Worm (Caenorhabditis elegans) whole organism, L4 larva: Measurements from ENCODE around the gene daz-1.

Experiments used
- R02D3.7 ChIP-seq: fragments of 150-350 bp; sonication (generic microtip); optimal IDR thresholded peaks from 3 replicates; lab custom pipeline; 2014; ENCODE audit warnings: missing biosample characterization, missing genetic modification characterization
- T20F7.1 ChIP-seq: fragments of 200-800 bp; sonication (Bioruptor generic); optimal IDR thresholded peaks from 2 replicates; lab custom pipeline; 2018; ENCODE audit warnings: mild to moderate bottlenecking, missing genetic modification characterization, missing compliant biosample characterization
- T26A8.4 ChIP-seq: fragments of 200-800 bp; sonication (Bioruptor generic); IDR thresholded peaks from 2 replicates; pipeline ENCODE4 v1.3.6; 2022; ENCODE audit warnings: missing genetic modification characterization, missing compliant biosample characterization
- Y48G9A.11 ChIP-seq: fragments of 200-800 bp; sonication (Bioruptor generic); IDR thresholded peaks from 2 replicates; pipeline ENCODE4 v1.3.6; 2022; ENCODE audit warnings: missing genetic modification reagents, missing genetic modification characterization, missing compliant biosample characterization
- Y5F2A.4 ChIP-seq: fragments of 200-800 bp; sonication (Bioruptor generic); optimal IDR thresholded peaks from 2 replicates; lab custom pipeline; 2018; ENCODE audit warnings: mild to moderate bottlenecking, missing genetic modification characterization, missing compliant biosample characterization
- ZK337.2 ChIP-seq: fragments of 200-800 bp; sonication (Bioruptor generic); IDR thresholded peaks from 2 replicates; pipeline ENCODE4 v1.3.6; 2022; ENCODE audit warnings: missing genetic modification reagents, missing genetic modification characterization, missing compliant biosample characterization
- ZK546.5 ChIP-seq, 2 experiments: sonication (generic microtip); optimal IDR thresholded peaks; 2 replicates each; lab custom pipeline; 2017; ENCODE audit warnings: missing biosample characterization in 2 of 2, missing genetic modification characterization in 2 of 2
- aha-1 ChIP-seq: fragments of 150-350 bp; peaks from one replicate; lab custom pipeline; 2014; ENCODE audit warnings: missing biosample characterization, missing genetic modification characterization
- aly-2 ChIP-seq: sonication (generic microtip); optimal IDR thresholded peaks from 2 replicates; lab custom pipeline; 2018; ENCODE audit warnings: missing biosample characterization, missing genetic modification characterization
- attf-4 ChIP-seq: sonication (generic microtip); optimal IDR thresholded peaks from 3 replicates; lab custom pipeline; 2017; ENCODE audit warnings: missing biosample characterization, missing genetic modification characterization
- ceh-20 ChIP-seq: fragments of 200-800 bp; sonication (Bioruptor generic); IDR thresholded peaks from 2 replicates; pipeline ENCODE4 v1.3.6; 2022; ENCODE audit warnings: missing genetic modification reagents, missing genetic modification characterization, missing compliant biosample characterization
- ceh-28 ChIP-seq: fragments of 150-350 bp; optimal IDR thresholded peaks from 2 replicates; lab custom pipeline; 2014; ENCODE audit warnings: missing biosample characterization, missing genetic modification reagents, missing genetic modification characterization
- ceh-32 ChIP-seq: sonication (generic microtip); optimal IDR thresholded peaks from 2 replicates; lab custom pipeline; 2016; ENCODE audit warnings: mild to moderate bottlenecking, missing genetic modification characterization, missing compliant biosample characterization; ENCODE audit not compliant: poor library complexity
- ceh-44 ChIP-seq: fragments of 200-800 bp; sonication (Bioruptor generic); IDR thresholded peaks from 2 replicates; pipeline ENCODE4 v1.3.6; 2022; ENCODE audit warnings: missing genetic modification reagents, missing genetic modification characterization, missing compliant biosample characterization
- ceh-62 ChIP-seq: sonication (generic microtip); optimal IDR thresholded peaks from 2 replicates; lab custom pipeline; 2017; ENCODE audit warnings: missing biosample characterization, missing genetic modification characterization
- ces-1 ChIP-seq: fragments of 150-350 bp; sonication (generic microtip); optimal IDR thresholded peaks from 4 replicates; lab custom pipeline; 2014; ENCODE audit warnings: missing biosample characterization, missing genetic modification reagents, missing genetic modification characterization
- ctbp-1 ChIP-seq: fragments of 200-800 bp; sonication (Bioruptor generic); IDR thresholded peaks from 2 replicates; pipeline ENCODE4 v1.3.6; 2022; ENCODE audit warnings: missing genetic modification reagents, missing genetic modification characterization, missing compliant biosample characterization
- daf-12 ChIP-seq: fragments of 150-350 bp; optimal IDR thresholded peaks from 2 replicates; lab custom pipeline; 2014; ENCODE audit warnings: missing biosample characterization, missing genetic modification reagents, missing genetic modification characterization
- daf-19 ChIP-seq: fragments of 200-800 bp; sonication (Bioruptor generic); conservative IDR thresholded peaks from 2 replicates; pipeline ENCODE4 v1.3.6; 2022; ENCODE audit warnings: missing genetic modification characterization, missing compliant biosample characterization
- dmd-8 ChIP-seq: fragments of 200-800 bp; sonication (Bioruptor generic); IDR thresholded peaks from 2 replicates; pipeline ENCODE4 v1.3.6; 2022; ENCODE audit warnings: missing genetic modification characterization, missing compliant biosample characterization
- dmd-9 ChIP-seq: fragments of 200-800 bp; sonication (Bioruptor generic); IDR thresholded peaks from 2 replicates; pipeline ENCODE4 v1.3.6; 2022; ENCODE audit warnings: missing genetic modification reagents, missing genetic modification characterization, missing compliant biosample characterization
- dpl-1 ChIP-seq: fragments of 150-350 bp; optimal IDR thresholded peaks from 2 replicates; lab custom pipeline; 2014; ENCODE audit warnings: missing biosample characterization, missing genetic modification reagents, missing genetic modification characterization
- dve-1 ChIP-seq: sonication (generic microtip); optimal IDR thresholded peaks from 2 replicates; lab custom pipeline; 2017; ENCODE audit warnings: antibody characterized with exemption, mild to moderate bottlenecking, missing genetic modification characterization, missing compliant biosample characterization; ENCODE audit not compliant: insufficient read depth
- egl-43 ChIP-seq: fragments of 200-800 bp; sonication (Bioruptor generic); IDR thresholded peaks from 2 replicates; pipeline ENCODE4 v1.3.6; 2022; ENCODE audit warnings: missing genetic modification reagents, missing genetic modification characterization, missing compliant biosample characterization
- gei-8 ChIP-seq: fragments of 200-800 bp; sonication (Bioruptor generic); optimal IDR thresholded peaks from 2 replicates; lab custom pipeline; 2018; ENCODE audit warnings: mild to moderate bottlenecking, missing genetic modification characterization, missing compliant biosample characterization
- hif-1 ChIP-seq, 2 experiments: sonication (generic microtip); optimal IDR thresholded peaks; 2 replicates each; lab custom pipeline; 2016 to 2017; ENCODE audit warnings: missing compliant biosample characterization in 2 of 2, missing genetic modification characterization in 2 of 2, missing genetic modification reagents in 2 of 2, missing genotype in 2 of 2, mild to moderate bottlenecking in 1 of 2
- hlh-11 ChIP-seq: fragments of 200-800 bp; sonication (Bioruptor generic); optimal IDR thresholded peaks from 2 replicates; lab custom pipeline; 2018; ENCODE audit warnings: mild to moderate bottlenecking, missing genetic modification characterization, missing compliant biosample characterization
- lim-7 ChIP-seq: fragments of 200-800 bp; sonication (Bioruptor generic); IDR thresholded peaks from 2 replicates; pipeline ENCODE4 v1.3.6; 2022; ENCODE audit warnings: missing genetic modification characterization, missing compliant biosample characterization
- lin-1 ChIP-seq: fragments of 200-800 bp; sonication (Bioruptor generic); IDR thresholded peaks from 2 replicates; pipeline ENCODE4 v1.3.6; 2022; ENCODE audit warnings: missing genetic modification reagents, missing genetic modification characterization, missing compliant biosample characterization
- lin-13 ChIP-seq: fragments of 150-350 bp; optimal IDR thresholded peaks from 2 replicates; lab custom pipeline; 2014; ENCODE audit warnings: missing biosample characterization, missing genetic modification reagents, missing genetic modification characterization
- lin-15B ChIP-seq: fragments of 150-350 bp; sonication (generic microtip); optimal IDR thresholded peaks from 3 replicates; lab custom pipeline; 2014; ENCODE audit warnings: missing biosample characterization, missing genetic modification characterization
- lin-38 ChIP-seq: fragments of 200-800 bp; sonication (Bioruptor generic); IDR thresholded peaks from 2 replicates; pipeline ENCODE4 v1.3.6; 2022; ENCODE audit warnings: missing genetic modification reagents, missing genetic modification characterization, missing compliant biosample characterization
- lsy-2 ChIP-seq, 2 experiments: fragments of 150-350 bp in 1 of 2; sonication (generic microtip) in 1 of 2; optimal IDR thresholded peaks; 2 replicates each; lab custom pipeline; 2014 to 2017; ENCODE audit warnings: missing biosample characterization in 2 of 2, missing genetic modification characterization in 2 of 2
- madf-9 ChIP-seq: fragments of 200-800 bp; sonication (Bioruptor generic); conservative IDR thresholded peaks from 2 replicates; pipeline ENCODE4 v1.3.6; 2022; ENCODE audit warnings: missing genetic modification reagents, missing genetic modification characterization, missing compliant biosample characterization
- nhr-10 ChIP-seq: fragments of 150-350 bp; optimal IDR thresholded peaks from 2 replicates; lab custom pipeline; 2014; ENCODE audit warnings: missing biosample characterization, missing genetic modification characterization
- nhr-25 ChIP-seq: sonication (generic microtip); optimal IDR thresholded peaks from 2 replicates; lab custom pipeline; 2017; ENCODE audit warnings: missing genetic modification characterization, mild to moderate bottlenecking, missing compliant biosample characterization, antibody characterized with exemption, moderate library complexity, borderline replicate concordance; ENCODE audit not compliant: insufficient read depth
- nhr-6 ChIP-seq: fragments of 150-350 bp; optimal IDR thresholded peaks from 2 replicates; lab custom pipeline; 2014; ENCODE audit warnings: missing biosample characterization, missing genetic modification characterization
- nhr-77 ChIP-seq: fragments of 150-350 bp; optimal IDR thresholded peaks from 2 replicates; lab custom pipeline; 2014; ENCODE audit warnings: missing biosample characterization, missing genetic modification characterization
- php-3 ChIP-seq: fragments of 200-800 bp; sonication (Bioruptor generic); IDR thresholded peaks from 2 replicates; pipeline ENCODE4 v1.3.6; 2022; ENCODE audit warnings: missing genetic modification reagents, missing genetic modification characterization, missing compliant biosample characterization
- pqm-1 ChIP-seq: sonication (generic microtip); optimal IDR thresholded peaks from 2 replicates; lab custom pipeline; 2017; ENCODE audit warnings: missing biosample characterization, missing genetic modification characterization
- sdz-12 ChIP-seq: fragments of 200-800 bp; sonication (Bioruptor generic); optimal IDR thresholded peaks from 2 replicates; lab custom pipeline; 2018; ENCODE audit warnings: mild to moderate bottlenecking, missing genetic modification characterization, missing compliant biosample characterization
- set-16 ChIP-seq: fragments of 200-800 bp; sonication (Bioruptor generic); IDR thresholded peaks from 2 replicates; pipeline ENCODE4 v1.3.6; 2022; ENCODE audit warnings: missing genetic modification reagents, missing genetic modification characterization, missing compliant biosample characterization
- snpc-4 ChIP-seq: fragments of 150-350 bp; optimal IDR thresholded peaks from 2 replicates; lab custom pipeline; 2014; ENCODE audit warnings: missing biosample characterization, missing genetic modification characterization
- unc-39 ChIP-seq: sonication (generic microtip); optimal IDR thresholded peaks from 2 replicates; lab custom pipeline; 2017; ENCODE audit warnings: missing biosample characterization, missing genetic modification characterization
- zag-1 ChIP-seq: fragments of 150-350 bp; optimal IDR thresholded peaks from 2 replicates; lab custom pipeline; 2014; ENCODE audit warnings: missing biosample characterization, missing genetic modification characterization
- zfp-3 ChIP-seq: fragments of 200-800 bp; sonication (Bioruptor generic); conservative IDR thresholded peaks from 2 replicates; pipeline ENCODE4 v1.3.6; 2022; ENCODE audit warnings: missing genetic modification reagents, missing genetic modification characterization, missing compliant biosample characterization
- zip-11 ChIP-seq: fragments of 200-800 bp; sonication (Bioruptor generic); IDR thresholded peaks from 2 replicates; pipeline ENCODE4 v1.3.6; 2022; ENCODE audit warnings: missing genetic modification characterization, missing compliant biosample characterization

daz-1 gene

DNA sequence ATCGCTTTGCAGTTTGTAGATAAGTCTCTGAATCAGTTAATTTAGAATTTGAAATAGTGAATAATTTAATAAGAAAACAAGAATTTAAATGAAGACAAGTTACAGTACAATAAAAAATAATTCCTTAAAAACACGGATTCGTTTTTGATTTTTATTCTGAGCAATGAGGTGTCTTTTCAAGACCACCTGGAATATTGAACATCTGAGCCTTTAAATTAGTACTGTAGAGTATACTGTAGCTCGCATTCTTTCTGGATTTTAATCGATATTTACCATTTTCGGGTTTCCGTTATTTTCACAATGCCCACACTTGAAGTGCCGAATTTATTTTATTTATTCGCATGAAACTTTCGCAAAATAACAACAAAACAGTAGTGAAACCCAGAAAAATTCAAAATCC is 32.3 kb upstream of the daz-1 start, which contains the start of gene F07F6.7 (continued):
- TF ChIP-seq attf-4 (tag; lab: Kevin White, UChicago), result no peak
- TF ChIP-seq dpl-1, result no peak
- no peak for TF ChIP-seq set-16 (GFP tag; lab: Robert Waterston, UW)
- TF ChIP-seq hif-1 (tag; optimal IDR thresholded peaks at IDR 0.05; lab: Kevin White, UChicago), result no peak
- peak; percentile 14 for TF ChIP-seq dve-1 (tag; lab: Kevin White, UChicago)
- no peak for TF ChIP-seq Y48G9A.11 (GFP tag; lab: Robert Waterston, UW)
- no peak for TF ChIP-seq aha-1 (tag; lab: Kevin White, UChicago)
- no peak for TF ChIP-seq dmd-8 (GFP tag; lab: Robert Waterston, UW)
- TF ChIP-seq ceh-62 (tag; lab: Kevin White, UChicago), result no peak
- no peak for TF ChIP-seq zfp-3 (GFP tag; lab: Robert Waterston, UW)
- TF ChIP-seq lin-38 (GFP tag; lab: Robert Waterston, UW), result peak; percentile 27; the same call in 1 of the 2 replicates
- TF ChIP-seq madf-9 (GFP tag; lab: Robert Waterston, UW), result no peak
- no peak for TF ChIP-seq sdz-12

DNA sequence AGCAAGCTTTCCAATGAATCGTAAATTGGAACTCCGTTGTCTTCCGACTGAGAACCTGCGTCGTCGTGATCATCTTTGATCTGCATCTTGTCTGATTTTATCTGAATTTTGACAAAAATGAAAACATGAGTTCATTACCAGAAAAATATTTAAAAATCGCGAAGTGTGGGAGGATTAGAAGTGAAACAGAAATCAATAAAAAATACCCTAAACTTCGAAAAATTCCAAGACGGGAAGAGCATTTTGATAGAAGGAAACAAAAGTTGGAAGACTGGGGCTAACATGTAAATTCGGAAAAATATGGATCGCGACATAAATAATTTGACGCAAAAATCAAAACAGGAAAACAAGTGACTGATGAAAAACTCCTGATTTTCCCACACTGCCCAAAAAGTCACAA is 30.5 kb upstream of the daz-1 start, which contains the start of gene F07F6.8:
Gene F07F6.8, minus strand, starts transcription at position 101 of the 400 bp plus-strand sequence.
- TF ChIP-seq lim-7 (GFP tag; lab: Robert Waterston, UW) (no peak), ces-1 (no peak), aha-1 (tag; lab: Kevin White, UChicago) (peak; percentile 31), daf-19 (GFP tag; lab: Robert Waterston, UW) (no peak), dpl-1 (no peak), php-3 (GFP tag; lab: Robert Waterston, UW) (no peak)

DNA sequence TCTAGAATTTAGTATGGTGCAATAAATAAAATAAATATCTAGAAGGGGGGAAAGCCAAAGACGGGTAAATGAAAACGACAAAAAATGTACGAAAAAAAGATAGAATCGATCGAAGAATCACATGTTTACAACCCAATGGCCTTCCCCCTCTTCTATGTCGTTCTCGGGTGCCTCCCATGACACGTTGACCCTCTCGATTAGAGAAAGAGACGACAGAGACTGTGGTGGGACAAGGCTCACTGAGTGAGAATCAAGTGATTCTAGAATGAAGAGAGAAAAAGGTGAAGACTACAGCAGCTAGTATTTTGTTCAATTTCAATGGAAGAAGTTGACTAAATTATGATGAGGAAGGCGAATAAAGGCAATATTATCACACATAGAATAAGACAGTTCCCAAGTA is 30.1 kb upstream of the daz-1 start:
- TF ChIP-seq nhr-77 (tag; lab: Kevin White, UChicago), result peak; percentile 63
- TF ChIP-seq nhr-6 (tag; lab: Kevin White, UChicago), result peak; percentile 56
- no peak for TF ChIP-seq ctbp-1 (GFP tag; lab: Robert Waterston, UW)
- TF ChIP-seq ceh-32 (tag; lab: Kevin White, UChicago), result no peak
- no peak for TF ChIP-seq ZK546.5 (tag; optimal IDR thresholded peaks at IDR 0.05; lab: Kevin White, UChicago)
- TF ChIP-seq php-3 (GFP tag; lab: Robert Waterston, UW), result no peak
- no peak for TF ChIP-seq lin-13
- no peak for TF ChIP-seq T26A8.4 (GFP tag; lab: Robert Waterston, UW)
- no peak for TF ChIP-seq daf-12
- no peak for TF ChIP-seq dmd-9 (GFP tag; lab: Robert Waterston, UW)
- no peak for TF ChIP-seq madf-9 (GFP tag; lab: Robert Waterston, UW)
- no peak for TF ChIP-seq gei-8 (GFP tag; lab: Kevin White, UChicago)
- TF ChIP-seq zag-1 (tag; lab: Kevin White, UChicago), result no peak
- TF ChIP-seq set-16 (GFP tag; lab: Robert Waterston, UW), result no peak
- TF ChIP-seq attf-4 (tag; lab: Kevin White, UChicago), result no peak
- no peak for TF ChIP-seq aly-2 (tag; lab: Kevin White, UChicago)
- TF ChIP-seq lin-1 (GFP tag; lab: Robert Waterston, UW), result no peak
- TF ChIP-seq nhr-25 (tag; lab: Kevin White, UChicago), result peak; percentile 60
- no peak for TF ChIP-seq dmd-8 (GFP tag; lab: Robert Waterston, UW)
- no peak for TF ChIP-seq ZK337.2 (GFP tag; lab: Robert Waterston, UW)
- TF ChIP-seq unc-39 (tag; lab: Kevin White, UChicago), result no peak
- peak; percentile 58 for TF ChIP-seq pqm-1
- TF ChIP-seq zip-11 (GFP tag; lab: Robert Waterston, UW), result no peak
- no peak for TF ChIP-seq ceh-28 (tag; lab: Kevin White, UChicago)
- no peak for TF ChIP-seq Y5F2A.4 (GFP tag; lab: Kevin White, UChicago)
- TF ChIP-seq T20F7.1 (GFP tag; lab: Kevin White, UChicago), result no peak
- no peak for TF ChIP-seq ceh-44 (GFP tag; lab: Robert Waterston, UW)
- no peak for TF ChIP-seq R02D3.7 (tag; lab: Kevin White, UChicago)
- no peak for TF ChIP-seq aha-1 (tag; lab: Kevin White, UChicago)
- TF ChIP-seq ceh-20 (GFP tag; lab: Robert Waterston, UW), result no peak
- TF ChIP-seq egl-43 (GFP tag; lab: Robert Waterston, UW), result no peak
- no peak for TF ChIP-seq nhr-10
- no peak for TF ChIP-seq zfp-3 (GFP tag; lab: Robert Waterston, UW)
- no peak for TF ChIP-seq lin-15B
- TF ChIP-seq hlh-11, result peak; percentile 77
- no peak for TF ChIP-seq snpc-4
- TF ChIP-seq lsy-2 (tag; optimal IDR thresholded peaks at IDR 0.05; lab: Kevin White, UChicago), result peak in 1 of 2 experiments; percentile 69
